Fruit fly (Drosophila melanogaster): ENCODE results near the gene rod.

Gene rod

dm6 chr3R:31608438-31609188 is 27.9 kb downstream of the rod start (continued):
- TF ChIP-seq D19B (GFP tag; optimal IDR thresholded peaks at IDR 0.05) = no peak
- no peak for TF ChIP-seq Lhr (GFP tag; optimal IDR thresholded peaks at IDR 0.05)
- TF ChIP-seq Scr (GFP tag; IDR thresholded peaks at IDR 0.05; ENCODE audit: partially characterized antibody) = no peak
- no peak for TF ChIP-seq CG11247 (GFP tag; IDR thresholded peaks at IDR 0.05)
- no peak for TF ChIP-seq CG10321 (GFP tag; IDR thresholded peaks at IDR 0.05)
- no peak for TF ChIP-seq CG5953 (GFP tag; IDR thresholded peaks at IDR 0.05)
- TF ChIP-seq CG7963 (GFP tag; IDR thresholded peaks at IDR 0.05; ENCODE audit: partially characterized antibody) = no peak
- no peak for TF ChIP-seq unpg (GFP tag; optimal IDR thresholded peaks at IDR 0.05)
- no peak for TF ChIP-seq CG2199 (GFP tag; IDR thresholded peaks at IDR 0.05)
- TF ChIP-seq crol (GFP tag; IDR thresholded peaks at IDR 0.05) = no peak
- TF ChIP-seq tap (tag; optimal IDR thresholded peaks at IDR 0.05) = no peak
- no peak for TF ChIP-seq ro (GFP tag; IDR thresholded peaks at IDR 0.05)
- no peak for TF ChIP-seq chif (GFP tag; optimal IDR thresholded peaks at IDR 0.05)
- no peak for TF ChIP-seq Ravus (GFP tag; IDR thresholded peaks at IDR 0.05)
- no peak for TF ChIP-seq usp (GFP tag; optimal IDR thresholded peaks at IDR 0.05)
- no peak for TF ChIP-seq rib (GFP tag; IDR thresholded peaks at IDR 0.05)
- TF ChIP-seq gsb-n (tag; optimal IDR thresholded peaks at IDR 0.05) = no peak
- TF ChIP-seq CG32772 (GFP tag; IDR thresholded peaks at IDR 0.05) = no peak
- TF ChIP-seq CG7271 (tag; optimal IDR thresholded peaks at IDR 0.05) = no peak
- no peak for TF ChIP-seq Dfd (GFP tag; optimal IDR thresholded peaks at IDR 0.05)
- TF ChIP-seq CG31441 (GFP tag; IDR thresholded peaks at IDR 0.05) = no peak
- TF ChIP-seq Bgb (GFP tag; IDR thresholded peaks at IDR 0.05; ENCODE audit: partially characterized antibody) = no peak
- TF ChIP-seq C15 (GFP tag; IDR thresholded peaks at IDR 0.05) = no peak
- TF ChIP-seq en (GFP tag; optimal IDR thresholded peaks at IDR 0.05) = no peak
- TF ChIP-seq CG12769 (tag; optimal IDR thresholded peaks at IDR 0.05) = peak; percentile 87
- no peak for TF ChIP-seq Eip74EF (GFP tag; optimal IDR thresholded peaks at IDR 0.05)
- no peak for TF ChIP-seq chm (GFP tag; IDR thresholded peaks at IDR 0.05)
- TF ChIP-seq pita (GFP tag; optimal IDR thresholded peaks at IDR 0.05) = no peak
- TF ChIP-seq CG4854 (GFP tag; optimal IDR thresholded peaks at IDR 0.05) = no peak
- no peak for TF ChIP-seq CG12391 (tag; optimal IDR thresholded peaks at IDR 0.05)
- no peak for TF ChIP-seq CG6272 (GFP tag; IDR thresholded peaks at IDR 0.05)
- no peak for TF ChIP-seq ind (GFP tag; optimal IDR thresholded peaks at IDR 0.05)
- TF ChIP-seq CG6175 (GFP tag; IDR thresholded peaks at IDR 0.05) = no peak
- no peak for TF ChIP-seq CG13775 (GFP tag; optimal IDR thresholded peaks at IDR 0.05)
- no peak for TF ChIP-seq ssp (GFP tag; IDR thresholded peaks at IDR 0.05)
- no peak for TF ChIP-seq CG17612 (GFP tag; IDR thresholded peaks at IDR 0.05)
- TF ChIP-seq z (GFP tag; IDR thresholded peaks at IDR 0.05) = no peak
- TF ChIP-seq gce (GFP tag; IDR thresholded peaks at IDR 0.05) = no peak
- no peak for TF ChIP-seq CG7786 (GFP tag; optimal IDR thresholded peaks at IDR 0.05)
- no peak for TF ChIP-seq CG6765 (GFP tag; optimal IDR thresholded peaks at IDR 0.05)
- TF ChIP-seq luna (GFP tag; optimal IDR thresholded peaks at IDR 0.05) = no peak
- no peak for TF ChIP-seq wdn (GFP tag; IDR thresholded peaks at IDR 0.05)
- peak; percentile 33 for TF ChIP-seq kay (GFP tag; optimal IDR thresholded peaks at IDR 0.05)
- TF ChIP-seq exex (tag; optimal IDR thresholded peaks at IDR 0.05) = peak; percentile 34
- TF ChIP-seq her (GFP tag; optimal IDR thresholded peaks at IDR 0.05) = no peak
- TF ChIP-seq CG17385 (GFP tag; optimal IDR thresholded peaks at IDR 0.05) = no peak
- TF ChIP-seq CG1832 (GFP tag; optimal IDR thresholded peaks at IDR 0.05) = peak; percentile 86
- no peak for TF ChIP-seq sim (GFP tag; IDR thresholded peaks at IDR 0.05)
- TF ChIP-seq CG8765 (GFP tag; IDR thresholded peaks at IDR 0.05) = no peak
- TF ChIP-seq toy (GFP tag; IDR thresholded peaks at IDR 0.05) = no peak
- TF ChIP-seq CG17912 (GFP tag; optimal IDR thresholded peaks at IDR 0.05) = peak; percentile 64
- TF ChIP-seq Optix (GFP tag; IDR thresholded peaks at IDR 0.05) = no peak

All from whole organism, embryonic.